Worm (Caenorhabditis elegans) whole organism, L3 larva: ENCODE measurements around the gene Y40H7A.4.

Source experiments
- jun-1 ChIP-seq: fragments of 150-350 bp; optimal IDR thresholded peaks from 2 replicates; lab custom pipeline; 2014; ENCODE audit warnings: missing biosample characterization, missing genetic modification reagents, missing genetic modification characterization
- nhr-11 ChIP-seq: fragments of 150-350 bp; optimal IDR thresholded peaks from 2 replicates; lab custom pipeline; 2014; ENCODE audit warnings: missing biosample characterization, missing genetic modification characterization
- nhr-12 ChIP-seq: fragments of 150-350 bp; optimal IDR thresholded peaks from 2 replicates; lab custom pipeline; 2014; ENCODE audit warnings: missing biosample characterization, missing genetic modification characterization
- tbx-2 ChIP-seq: sonication (generic microtip); optimal IDR thresholded peaks from 2 replicates; lab custom pipeline; 2016; ENCODE audit warnings: mild to moderate bottlenecking, missing genetic modification characterization, missing compliant biosample characterization

ce11 chrIV:15179615-15180014 lies 4.3 kb upstream of the Y40H7A.4 start, which contains the start of gene srd-23:
- TF ChIP-seq nhr-11 (tag; lab: Kevin White, UChicago) (no peak), jun-1 (tag; lab: Kevin White, UChicago) (no peak), nhr-12 (no peak), tbx-2 (no peak)
